Fruit fly (Drosophila melanogaster): ENCODE results near the gene TfIIB.

The TfIIB gene

dm6 chr2L:10466865-10467270, 35.7 kb downstream of the TfIIB start (continued):
- TF ChIP-seq danr (GFP tag; IDR thresholded peaks at IDR 0.05) (no peak; the same call in 1 of the 2 replicates), ac (GFP tag; optimal IDR thresholded peaks at IDR 0.05) (no peak), pnt (GFP tag; optimal IDR thresholded peaks at IDR 0.05) (peak; percentile 35), CG6272 (GFP tag; IDR thresholded peaks at IDR 0.05) (no peak), ind (GFP tag; optimal IDR thresholded peaks at IDR 0.05) (peak; percentile 58), Hr78 (GFP tag; optimal IDR thresholded peaks at IDR 0.05) (peak in 1 of 2 experiments; percentile 38), wek (GFP tag; optimal IDR thresholded peaks at IDR 0.05) (no peak), ewg (GFP tag; optimal IDR thresholded peaks at IDR 0.05) (peak; percentile 55), CG3995 (GFP tag; optimal IDR thresholded peaks at IDR 0.05) (no peak), h (optimal IDR thresholded peaks at IDR 0.05) (no peak), CG3726 (GFP tag; IDR thresholded peaks at IDR 0.05) (no peak), lmd (GFP tag; IDR thresholded peaks at IDR 0.05) (peak; percentile 80), nerfin-1 (tag; optimal IDR thresholded peaks at IDR 0.05) (peak; percentile 50), Camta (GFP tag; optimal IDR thresholded peaks at IDR 0.05) (peak; percentile 66), Awh (GFP tag; IDR thresholded peaks at IDR 0.05) (no peak), CG14965 (GFP tag; optimal IDR thresholded peaks at IDR 0.05; ENCODE audit: borderline replicate concordance) (peak; percentile 29), tap (tag; optimal IDR thresholded peaks at IDR 0.05) (peak; percentile 46), rib (GFP tag; IDR thresholded peaks at IDR 0.05) (no peak), slbo (GFP tag; IDR thresholded peaks at IDR 0.05) (no peak; the same call in 1 of the 2 replicates), Antp (GFP tag; optimal IDR thresholded peaks at IDR 0.05) (peak; percentile 46), CG7786 (GFP tag; optimal IDR thresholded peaks at IDR 0.05) (peak; percentile 28), CG10366 (GFP tag; IDR thresholded peaks at IDR 0.05) (peak; percentile 32; the same call in 1 of the 2 replicates), CG2116 (GFP tag; optimal IDR thresholded peaks at IDR 0.05) (peak; percentile 21), jumu (GFP tag; optimal IDR thresholded peaks at IDR 0.05) (peak; percentile 53), emc (GFP tag; optimal IDR thresholded peaks at IDR 0.05) (no peak), Atf3 (GFP tag; optimal IDR thresholded peaks at IDR 0.05) (peak; percentile 34)

dm6 chr2L:10468388-10468787, 37.2 kb downstream of the TfIIB start:
- no peak for TF ChIP-seq Dref (GFP tag; IDR thresholded peaks at IDR 0.05)
- TF ChIP-seq CG8388 (GFP tag; optimal IDR thresholded peaks at IDR 0.05) = peak; percentile 25
- TF ChIP-seq gcm (GFP tag; optimal IDR thresholded peaks at IDR 0.05) = peak; percentile 2
- TF ChIP-seq al (GFP tag; IDR thresholded peaks at IDR 0.05) = peak; percentile 57
- peak; percentile 75 for TF ChIP-seq CG11504 (tag; optimal IDR thresholded peaks at IDR 0.05)
- no peak for TF ChIP-seq CG12744 (GFP tag; optimal IDR thresholded peaks at IDR 0.05)
- TF ChIP-seq Sry-β (GFP tag; optimal IDR thresholded peaks at IDR 0.05) = no peak
- TF ChIP-seq Mrtf (GFP tag; IDR thresholded peaks at IDR 0.05) = peak; percentile 70
- peak; percentile 59 for TF ChIP-seq PHDP (tag; optimal IDR thresholded peaks at IDR 0.05)
- peak; percentile 35 for TF ChIP-seq Nf-YC (tag; optimal IDR thresholded peaks at IDR 0.05)
- no peak for TF ChIP-seq CG17912 (GFP tag; optimal IDR thresholded peaks at IDR 0.05)
- TF ChIP-seq pb (GFP tag; optimal IDR thresholded peaks at IDR 0.05) = no peak
- peak; percentile 20; the same call in 1 of the 3 replicates for TF ChIP-seq CG7357 (GFP tag; IDR thresholded peaks at IDR 0.05)
- TF ChIP-seq CG14441 (GFP tag; IDR thresholded peaks at IDR 0.05) = peak; percentile 73
- peak; percentile 23 for TF ChIP-seq Sox100B (GFP tag; optimal IDR thresholded peaks at IDR 0.05)
- TF ChIP-seq Tbp (GFP tag; optimal IDR thresholded peaks at IDR 0.05) = no peak
- no peak for TF ChIP-seq Poxn (GFP tag; IDR thresholded peaks at IDR 0.05)
- peak; percentile 11 for TF ChIP-seq chn (GFP tag; optimal IDR thresholded peaks at IDR 0.05)
- no peak for TF ChIP-seq CG10431 (GFP tag; optimal IDR thresholded peaks at IDR 0.05)
- TF ChIP-seq CG16779 (GFP tag; IDR thresholded peaks at IDR 0.05) = no peak
- peak; percentile 81 for TF ChIP-seq row (GFP tag; IDR thresholded peaks at IDR 0.05)
- no peak for TF ChIP-seq CG7745 (tag; optimal IDR thresholded peaks at IDR 0.05)
- no peak for TF ChIP-seq Bgb (GFP tag; IDR thresholded peaks at IDR 0.05; ENCODE audit: partially characterized antibody)
- TF ChIP-seq CoRest (tag; optimal IDR thresholded peaks at IDR 0.05) = peak; percentile 63
- no peak for TF ChIP-seq maf-S (GFP tag; optimal IDR thresholded peaks at IDR 0.05)
- TF ChIP-seq Rfx (GFP tag; IDR thresholded peaks at IDR 0.05) = peak; percentile 86
- no peak for TF ChIP-seq CG12236 (GFP tag; optimal IDR thresholded peaks at IDR 0.05)
